Fruit fly (Drosophila melanogaster) whole organism, prepupa: ENCODE data around the gene mRpS11.

Experiments used
- Blimp-1 ChIP-seq: fragments of 200-800 bp; sonication (Bioruptor generic); optimal IDR thresholded peaks from 3 replicates; lab custom pipeline; 2017; ENCODE audit warnings: missing biosample characterization, missing genetic modification characterization, mild to moderate bottlenecking, moderate library complexity, missing genetic modification reagents
- CG10669 ChIP-seq: fragments of 200-800 bp; sonication (Bioruptor generic); optimal IDR thresholded peaks from 3 replicates; lab custom pipeline; 2018; ENCODE audit warnings: missing biosample characterization, mild to moderate bottlenecking, missing genetic modification characterization, moderate library complexity
- CG11294 ChIP-seq: fragments of 200-800 bp; sonication (Bioruptor generic); IDR thresholded peaks from 2 replicates; pipeline ENCODE4 v1.3.6; 2022; ENCODE audit warnings: missing biosample characterization, missing genetic modification characterization
- CG11762 ChIP-seq: fragments of 200-800 bp; sonication (Bioruptor generic); optimal IDR thresholded peaks from 3 replicates; lab custom pipeline; 2016; ENCODE audit warnings: missing biosample characterization, missing genetic modification characterization; ENCODE audit not compliant: insufficient read depth
- CG1621 ChIP-seq: fragments of 200-800 bp; sonication (Bioruptor generic); optimal IDR thresholded peaks from 3 replicates; lab custom pipeline; 2018; ENCODE audit warnings: missing biosample characterization, mild to moderate bottlenecking, missing genetic modification characterization
- CG16779 ChIP-seq: fragments of 200-800 bp; sonication (Bioruptor generic); optimal IDR thresholded peaks from 3 replicates; lab custom pipeline; 2017; ENCODE audit warnings: missing biosample characterization, mild to moderate bottlenecking, missing genetic modification characterization
- CG6163 ChIP-seq: fragments of 200-800 bp; sonication (Bioruptor generic); IDR thresholded peaks from 3 replicates; pipeline ENCODE4 v1.3.6; 2022; ENCODE audit warnings: missing biosample characterization, missing genetic modification characterization
- CG6276 ChIP-seq: fragments of 200-800 bp; sonication (Bioruptor generic); optimal IDR thresholded peaks from 2 replicates; lab custom pipeline; 2017; ENCODE audit warnings: missing biosample characterization, mild to moderate bottlenecking, missing genetic modification characterization
- CG6808 ChIP-seq: fragments of 200-800 bp; sonication (Bioruptor generic); optimal IDR thresholded peaks from 3 replicates; lab custom pipeline; 2017; ENCODE audit warnings: missing biosample characterization, missing genetic modification characterization, mild to moderate bottlenecking, moderate library complexity, missing genetic modification reagents
- CG8119 ChIP-seq: fragments of 200-800 bp; sonication (Bioruptor generic); IDR thresholded peaks from 3 replicates; pipeline ENCODE4 v1.3.6; 2022; ENCODE audit warnings: missing biosample characterization, missing genetic modification characterization
- CG8319 ChIP-seq: fragments of 200-800 bp; sonication (Bioruptor generic); optimal IDR thresholded peaks from 3 replicates; lab custom pipeline; 2016; ENCODE audit warnings: missing biosample characterization, missing genetic modification characterization
- CG8632 ChIP-seq: fragments of 200-800 bp; sonication (Bioruptor generic); optimal IDR thresholded peaks from 3 replicates; lab custom pipeline; 2016; ENCODE audit warnings: missing biosample characterization, missing genetic modification characterization
- CG9139 ChIP-seq: fragments of 200-800 bp; sonication (Bioruptor generic); optimal IDR thresholded peaks from 3 replicates; lab custom pipeline; 2017; ENCODE audit warnings: missing biosample characterization, mild to moderate bottlenecking, missing genetic modification characterization
- Eip78C ChIP-seq: fragments of 200-800 bp; sonication (Bioruptor generic); peaks from one replicate; lab custom pipeline; 2016; ENCODE audit warnings: missing biosample characterization, missing genetic modification characterization
- Eip93F ChIP-seq: fragments of 200-800 bp; sonication (Bioruptor generic); optimal IDR thresholded peaks from 2 replicates; lab custom pipeline; 2016; ENCODE audit warnings: missing biosample characterization, mild to moderate bottlenecking, missing genetic modification characterization
- Ets21C ChIP-seq: fragments of 200-800 bp; sonication (Bioruptor generic); optimal IDR thresholded peaks from 3 replicates; lab custom pipeline; 2016; ENCODE audit warnings: missing biosample characterization, missing genetic modification characterization
- Hr38 ChIP-seq: sonication (Bioruptor generic); optimal IDR thresholded peaks from 2 replicates; lab custom pipeline; 2016; ENCODE audit warnings: missing biosample characterization, missing genetic modification characterization
- Hr39 ChIP-seq: fragments of 200-800 bp; sonication (Bioruptor generic); optimal IDR thresholded peaks from 2 replicates; lab custom pipeline; 2016; ENCODE audit warnings: missing biosample characterization, missing genetic modification characterization
- Hr4 ChIP-seq: fragments of 200-800 bp; sonication (Bioruptor generic); optimal IDR thresholded peaks from 3 replicates; lab custom pipeline; 2016; ENCODE audit warnings: missing biosample characterization, missing genetic modification characterization
- OdsH ChIP-seq: fragments of 200-800 bp; sonication (Bioruptor generic); optimal IDR thresholded peaks from 3 replicates; lab custom pipeline; 2016; ENCODE audit warnings: missing biosample characterization, missing genetic modification characterization
- Smox ChIP-seq: fragments of 200-800 bp; sonication (Bioruptor generic); optimal IDR thresholded peaks from 3 replicates; lab custom pipeline; 2016; ENCODE audit warnings: missing biosample characterization, missing genetic modification characterization
- Sox14 ChIP-seq: fragments of 200-800 bp; sonication (Bioruptor generic); optimal IDR thresholded peaks from 3 replicates; lab custom pipeline; 2016; ENCODE audit warnings: missing biosample characterization, missing genetic modification characterization
- acj6 ChIP-seq: fragments of 200-800 bp; sonication (Bioruptor generic); optimal IDR thresholded peaks from 3 replicates; lab custom pipeline; 2016; ENCODE audit warnings: missing biosample characterization, missing genetic modification characterization
- dac ChIP-seq: fragments of 200-800 bp; sonication (Bioruptor generic); optimal IDR thresholded peaks from 2 replicates; lab custom pipeline; 2017; ENCODE audit warnings: missing biosample characterization, mild to moderate bottlenecking, missing genetic modification characterization
- dsx ChIP-seq: fragments of 200-800 bp; optimal IDR thresholded peaks from 3 replicates; lab custom pipeline; 2019; ENCODE audit warnings: missing biosample characterization, mild to moderate bottlenecking, missing genetic modification characterization, moderate library complexity; ENCODE audit not compliant: poor library complexity, severe bottlenecking
- eg ChIP-seq: fragments of 200-800 bp; sonication (Bioruptor generic); IDR thresholded peaks from 3 replicates; pipeline ENCODE4 v1.3.6; 2022; ENCODE audit warnings: missing biosample characterization, missing genetic modification characterization
- esn ChIP-seq: fragments of 200-800 bp; sonication (Bioruptor generic); optimal IDR thresholded peaks from 2 replicates; lab custom pipeline; 2016; ENCODE audit warnings: missing biosample characterization, mild to moderate bottlenecking, missing genetic modification characterization, moderate library complexity
- fd85E ChIP-seq: fragments of 200-800 bp; sonication (Bioruptor generic); optimal IDR thresholded peaks from 3 replicates; lab custom pipeline; 2016; ENCODE audit warnings: missing biosample characterization, missing genetic modification characterization
- fkh ChIP-seq: fragments of 200-800 bp; sonication (Bioruptor generic); optimal IDR thresholded peaks from 3 replicates; lab custom pipeline; 2017; ENCODE audit warnings: missing biosample characterization, mild to moderate bottlenecking, missing genetic modification characterization, moderate library complexity
- net ChIP-seq: fragments of 200-800 bp; sonication (Bioruptor generic); optimal IDR thresholded peaks from 3 replicates; lab custom pipeline; 2016; ENCODE audit warnings: missing biosample characterization, missing genetic modification characterization
- pdm3 ChIP-seq: fragments of 200-800 bp; sonication (Bioruptor generic); optimal IDR thresholded peaks from 3 replicates; lab custom pipeline; 2016; ENCODE audit warnings: missing biosample characterization, missing genetic modification characterization
- spab ChIP-seq: fragments of 200-800 bp; sonication (Bioruptor generic); optimal IDR thresholded peaks from 2 replicates; lab custom pipeline; 2017; ENCODE audit warnings: missing biosample characterization, mild to moderate bottlenecking, missing genetic modification characterization, missing genetic modification reagents
- ss ChIP-seq, 2 experiments: fragments of 200-800 bp; sonication (Bioruptor generic); optimal IDR thresholded peaks; 2 replicates in 1 of 2; 3 replicates in 1 of 2; lab custom pipeline; 2017 to 2018; ENCODE audit warnings: mild to moderate bottlenecking in 2 of 2, missing biosample characterization in 2 of 2, missing genetic modification characterization in 2 of 2, moderate library complexity in 1 of 2
- svp ChIP-seq: fragments of 200-800 bp; sonication (Bioruptor generic); peaks from one replicate; lab custom pipeline; 2016; ENCODE audit warnings: missing biosample characterization, missing genetic modification characterization

mRpS11 gene

dm6 chr3R:17081359-17081935 lies 8.9 kb downstream of the mRpS11 start (continued):
- TF ChIP-seq Eip93F (GFP tag; lab: Kevin White, UChicago) (no peak), ss (GFP tag; optimal IDR thresholded peaks at IDR 0.05; lab: Kevin White, UChicago) (peak in 1 of 2 experiments; percentile 56)

dm6 chr3R:17082471-17082870 lies 9.9 kb downstream of the mRpS11 start:
- TF ChIP-seq spab (GFP tag; lab: Kevin White, UChicago) (no peak), fkh (GFP tag; lab: Kevin White, UChicago) (peak; percentile 26)

dm6 chr3R:17085029-17085807 lies 12.7 kb downstream of the mRpS11 start, which contains the start of gene GckIII:
Gene GckIII (plus strand): TSS chr3R:17085513.
- TF ChIP-seq CG6808 (GFP tag; lab: Kevin White, UChicago) = peak; percentile 44
- no peak for TF ChIP-seq OdsH (GFP tag; lab: Kevin White, UChicago)
- peak; percentile 16 for TF ChIP-seq Eip93F (GFP tag; lab: Kevin White, UChicago)

- TF ChIP-seq fkh (GFP tag; lab: Kevin White, UChicago) = peak; percentile 94
- TF ChIP-seq CG11294 (GFP tag; lab: Robert Waterston, UW) = no peak
- peak; percentile 100 for TF ChIP-seq CG6808 (GFP tag; lab: Kevin White, UChicago)
Measured at dm6 chr3R:17087977-17088618, 15.6 kb downstream of the mRpS11 start, which contains the start of gene cal1. Gene cal1 (plus strand): TSS chr3R:17088280.

- no peak for TF ChIP-seq CG1621 (tag; lab: Kevin White, UChicago)
- TF ChIP-seq Hr39 = no peak
- TF ChIP-seq CG11762 (GFP tag; lab: Kevin White, UChicago) = no peak
- TF ChIP-seq CG6163 (GFP tag; lab: Robert Waterston, UW) = no peak
- no peak for TF ChIP-seq pdm3
- TF ChIP-seq esn (GFP tag; lab: Kevin White, UChicago) = no peak
- TF ChIP-seq fd85E = no peak
- TF ChIP-seq spab (GFP tag; lab: Kevin White, UChicago) = no peak
- TF ChIP-seq CG8632 (GFP tag; lab: Kevin White, UChicago) = no peak
- TF ChIP-seq CG11294 (GFP tag; lab: Robert Waterston, UW) = no peak
- TF ChIP-seq CG6808 (GFP tag; lab: Kevin White, UChicago) = no peak
- TF ChIP-seq svp (GFP tag; lab: Kevin White, UChicago) = no peak
- TF ChIP-seq CG16779 (tag; lab: Kevin White, UChicago) = no peak
- no peak for TF ChIP-seq CG9139 (GFP tag; lab: Kevin White, UChicago)
Measured at dm6 chr3R:17108881-17109280, 36.3 kb downstream of the mRpS11 start.

- no peak for TF ChIP-seq Blimp-1 (GFP tag; lab: Kevin White, UChicago)
- TF ChIP-seq CG6276 = no peak
- peak; percentile 12; the same call in 1 of the 3 replicates for TF ChIP-seq eg (GFP tag; lab: Robert Waterston, UW)
- TF ChIP-seq Hr39 = no peak
- TF ChIP-seq CG11294 (GFP tag; lab: Robert Waterston, UW) = no peak
- no peak for TF ChIP-seq acj6 (GFP tag; lab: Kevin White, UChicago)
- TF ChIP-seq esn (GFP tag; lab: Kevin White, UChicago) = no peak
- TF ChIP-seq Smox (GFP tag; lab: Kevin White, UChicago) = no peak
- peak in 1 of 2 experiments; percentile 41 for TF ChIP-seq ss (GFP tag; optimal IDR thresholded peaks at IDR 0.05; lab: Kevin White, UChicago)
- no peak for TF ChIP-seq net (GFP tag; lab: Kevin White, UChicago)
- TF ChIP-seq OdsH (GFP tag; lab: Kevin White, UChicago) = no peak
- TF ChIP-seq Hr4 (GFP tag; lab: Kevin White, UChicago) = no peak
- no peak for TF ChIP-seq Ets21C (GFP tag; lab: Kevin White, UChicago)
- TF ChIP-seq svp (GFP tag; lab: Kevin White, UChicago) = no peak
- TF ChIP-seq dsx = peak; percentile 27
- TF ChIP-seq Eip78C = no peak
- TF ChIP-seq CG6808 (GFP tag; lab: Kevin White, UChicago) = no peak
- no peak for TF ChIP-seq CG16779 (tag; lab: Kevin White, UChicago)
- no peak for TF ChIP-seq CG8119 (GFP tag; lab: Robert Waterston, UW)
- no peak for TF ChIP-seq dac
- TF ChIP-seq CG8319 = no peak
- no peak for TF ChIP-seq Hr38 (GFP tag; lab: Kevin White, UChicago)
- TF ChIP-seq Sox14 (GFP tag; lab: Kevin White, UChicago) = no peak
- TF ChIP-seq CG10669 (GFP tag; lab: Kevin White, UChicago) = no peak
Measured at dm6 chr3R:17110880-17111726, 38.6 kb downstream of the mRpS11 start.
